Worm (Caenorhabditis elegans) whole organism, mixed stage, embryonic: ENCODE results near the gene oac-3.

ENCODE experiments used
- M03D4.4 ChIP-seq: sonication (generic microtip); optimal IDR thresholded peaks from 2 replicates; lab custom pipeline; 2017; ENCODE audit warnings: mild to moderate bottlenecking, missing genetic modification characterization, missing compliant biosample characterization
- bed-3 ChIP-seq: fragments of 200-800 bp; sonication (Bioruptor generic); optimal IDR thresholded peaks from 3 replicates; lab custom pipeline; 2018; ENCODE audit warnings: mild to moderate bottlenecking, missing genetic modification characterization, moderate library complexity, missing compliant biosample characterization
- blmp-1 ChIP-seq: fragments of 150-350 bp; optimal IDR thresholded peaks from 2 replicates; lab custom pipeline; 2014; ENCODE audit warnings: missing biosample characterization, missing genetic modification characterization
- ceh-39 ChIP-seq: fragments of 150-350 bp; optimal IDR thresholded peaks from 2 replicates; lab custom pipeline; 2014; ENCODE audit warnings: missing biosample characterization, missing genetic modification characterization
- ceh-43 ChIP-seq: fragments of 200-800 bp; sonication (Bioruptor generic); optimal IDR thresholded peaks from 2 replicates; lab custom pipeline; 2018; ENCODE audit warnings: mild to moderate bottlenecking, missing genetic modification characterization, moderate library complexity, missing compliant biosample characterization
- ceh-83 ChIP-seq: fragments of 200-800 bp; sonication (Bioruptor generic); optimal IDR thresholded peaks from 2 replicates; lab custom pipeline; 2018; ENCODE audit warnings: mild to moderate bottlenecking, missing genetic modification characterization, missing compliant biosample characterization
- ces-1 ChIP-seq: fragments of 150-350 bp; optimal IDR thresholded peaks from 2 replicates; lab custom pipeline; 2014; ENCODE audit warnings: missing biosample characterization, missing genetic modification reagents, missing genetic modification characterization
- cnd-1 ChIP-seq: fragments of 200-800 bp; sonication (Bioruptor generic); optimal IDR thresholded peaks from 2 replicates; lab custom pipeline; 2018; ENCODE audit warnings: mild to moderate bottlenecking, missing genetic modification characterization, missing compliant biosample characterization
- drap-1 ChIP-seq: fragments of 200-800 bp; sonication (Bioruptor generic); optimal IDR thresholded peaks from 3 replicates; lab custom pipeline; 2018; ENCODE audit warnings: mild to moderate bottlenecking, missing genetic modification characterization, missing compliant biosample characterization
- elt-1 ChIP-seq: sonication (generic microtip); optimal IDR thresholded peaks from 2 replicates; lab custom pipeline; 2017; ENCODE audit warnings: missing genetic modification characterization, mild to moderate bottlenecking, missing compliant biosample characterization, antibody characterized with exemption, moderate library complexity, borderline replicate concordance; ENCODE audit not compliant: insufficient read depth
- flh-1 ChIP-seq: fragments of 200-800 bp; sonication (Bioruptor generic); optimal IDR thresholded peaks from 2 replicates; lab custom pipeline; 2018; ENCODE audit warnings: mild to moderate bottlenecking, missing genetic modification characterization, moderate library complexity, missing compliant biosample characterization
- ham-2 ChIP-seq: fragments of 200-800 bp; sonication (Bioruptor generic); optimal IDR thresholded peaks from 2 replicates; lab custom pipeline; 2018; ENCODE audit warnings: mild to moderate bottlenecking, missing genetic modification characterization, missing compliant biosample characterization
- hlh-1 ChIP-seq: fragments of 150-350 bp; optimal IDR thresholded peaks from 2 replicates; lab custom pipeline; 2014; ENCODE audit warnings: missing biosample characterization, missing genetic modification reagents, missing genetic modification characterization
- lin-13 ChIP-seq: fragments of 150-350 bp; optimal IDR thresholded peaks from 2 replicates; lab custom pipeline; 2014; ENCODE audit warnings: missing biosample characterization, missing genetic modification characterization
- lin-32 ChIP-seq: fragments of 200-800 bp; sonication (Bioruptor generic); optimal IDR thresholded peaks from 2 replicates; lab custom pipeline; 2018; ENCODE audit warnings: mild to moderate bottlenecking, missing genetic modification characterization, missing compliant biosample characterization
- lsy-2 ChIP-seq: fragments of 150-350 bp; optimal IDR thresholded peaks from 2 replicates; lab custom pipeline; 2014; ENCODE audit warnings: missing biosample characterization, missing genetic modification characterization
- mab-5 ChIP-seq: fragments of 150-350 bp; optimal IDR thresholded peaks from 2 replicates; lab custom pipeline; 2014; ENCODE audit warnings: missing biosample characterization, missing genetic modification characterization
- mep-1 ChIP-seq: fragments of 150-350 bp; optimal IDR thresholded peaks from 2 replicates; lab custom pipeline; 2017; ENCODE audit warnings: missing biosample characterization, missing genetic modification reagents, missing genetic modification characterization, inconsistent platforms
- nhr-12 ChIP-seq: fragments of 150-350 bp; optimal IDR thresholded peaks from 2 replicates; lab custom pipeline; 2014; ENCODE audit warnings: missing biosample characterization, missing genetic modification characterization
- nhr-2 ChIP-seq: fragments of 150-350 bp; optimal IDR thresholded peaks from 2 replicates; lab custom pipeline; 2014; ENCODE audit warnings: missing biosample characterization, missing genetic modification characterization
- nhr-237 ChIP-seq: fragments of 150-350 bp; optimal IDR thresholded peaks from 2 replicates; lab custom pipeline; 2014; ENCODE audit warnings: missing biosample characterization, missing genetic modification characterization
- nhr-28 ChIP-seq: fragments of 150-350 bp; optimal IDR thresholded peaks from 2 replicates; lab custom pipeline; 2014; ENCODE audit warnings: missing biosample characterization, missing genetic modification characterization
- nhr-76 ChIP-seq: sonication (generic microtip); optimal IDR thresholded peaks from 2 replicates; lab custom pipeline; 2017; ENCODE audit warnings: missing biosample characterization, missing genetic modification characterization
- pha-4 ChIP-seq: fragments of 150-350 bp; optimal IDR thresholded peaks from 2 replicates; lab custom pipeline; 2018; ENCODE audit warnings: missing biosample characterization, missing genetic modification reagents, missing genetic modification characterization
- sem-2 ChIP-seq: fragments of 200-800 bp; sonication (Bioruptor generic); optimal IDR thresholded peaks from 2 replicates; lab custom pipeline; 2018; ENCODE audit warnings: mild to moderate bottlenecking, missing genetic modification characterization, missing compliant biosample characterization
- sptf-1 ChIP-seq: sonication (generic microtip); optimal IDR thresholded peaks from 2 replicates; lab custom pipeline; 2017; ENCODE audit warnings: mild to moderate bottlenecking, missing genetic modification characterization, moderate library complexity, missing compliant biosample characterization
- tbx-8 ChIP-seq: fragments of 200-800 bp; sonication (Bioruptor generic); optimal IDR thresholded peaks from 2 replicates; lab custom pipeline; 2018; ENCODE audit warnings: mild to moderate bottlenecking, missing genetic modification characterization, moderate library complexity, missing compliant biosample characterization
- unc-120 ChIP-seq: sonication (generic microtip); optimal IDR thresholded peaks from 2 replicates; lab custom pipeline; 2017; ENCODE audit warnings: missing genetic modification characterization, missing compliant biosample characterization; ENCODE audit not compliant: poor library complexity, severe bottlenecking
- unc-39 ChIP-seq: fragments of 150-350 bp; optimal IDR thresholded peaks from 2 replicates; lab custom pipeline; 2014; ENCODE audit warnings: missing biosample characterization, missing genetic modification characterization
- unc-62 ChIP-seq: fragments of 150-350 bp; optimal IDR thresholded peaks from 2 replicates; lab custom pipeline; 2014; ENCODE audit warnings: missing biosample characterization, missing genetic modification reagents, missing genetic modification characterization
- ztf-11 ChIP-seq: fragments of 150-350 bp; optimal IDR thresholded peaks from 2 replicates; lab custom pipeline; 2014; ENCODE audit warnings: missing biosample characterization, missing genetic modification characterization

Gene oac-3

ce11 chrV:13862505-13862904 is 36.8 kb upstream of the oac-3 start, which contains the start of gene srx-137:
TSS of gene srx-137 (plus strand) at chrV:13862805.
- TF ChIP-seq ces-1 (GFP tag; lab: Kevin White, UChicago), result no peak
- TF ChIP-seq drap-1 (GFP tag; lab: Kevin White, UChicago), result no peak
- TF ChIP-seq cnd-1 (tag; lab: Kevin White, UChicago), result no peak
- no peak for TF ChIP-seq blmp-1 (tag; lab: Kevin White, UChicago)
- TF ChIP-seq unc-62, result no peak
- TF ChIP-seq hlh-1 (tag; lab: Kevin White, UChicago), result no peak
- TF ChIP-seq lsy-2 (tag; lab: Kevin White, UChicago), result no peak
- TF ChIP-seq ham-2 (GFP tag; lab: Kevin White, UChicago), result no peak
- no peak for TF ChIP-seq nhr-76 (tag; lab: Kevin White, UChicago)
- no peak for TF ChIP-seq ceh-83 (GFP tag; lab: Kevin White, UChicago)
- no peak for TF ChIP-seq nhr-12 (tag; lab: Kevin White, UChicago)
- no peak for TF ChIP-seq sptf-1 (tag; lab: Kevin White, UChicago)
- no peak for TF ChIP-seq nhr-2 (tag; lab: Kevin White, UChicago)
- TF ChIP-seq ceh-43, result no peak
- TF ChIP-seq nhr-28 (tag; lab: Kevin White, UChicago), result no peak

DNA sequence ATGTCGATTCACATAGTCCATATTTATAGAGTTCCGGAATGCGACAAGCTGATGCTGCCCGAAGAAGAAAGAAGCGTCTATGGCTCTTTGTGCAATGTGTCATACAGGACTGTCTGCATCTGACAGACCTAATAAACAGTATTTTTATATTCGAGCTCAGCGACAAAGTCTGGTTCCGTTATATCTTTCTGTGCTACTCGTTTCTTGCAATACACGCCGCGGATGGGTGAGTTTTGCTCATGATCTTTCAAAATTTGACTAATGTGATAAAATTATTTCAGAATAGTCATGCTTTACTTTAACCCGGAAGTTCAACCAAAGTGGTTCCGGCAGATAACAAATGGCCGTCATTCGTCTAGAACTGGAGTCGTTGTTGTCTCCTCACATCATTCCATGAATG is 35.6 kb upstream of the oac-3 start:
- TF ChIP-seq ceh-83 (GFP tag; lab: Kevin White, UChicago) (no peak), unc-120 (tag; lab: Kevin White, UChicago) (no peak), sptf-1 (tag; lab: Kevin White, UChicago) (no peak), hlh-1 (tag; lab: Kevin White, UChicago) (no peak), unc-39 (tag; lab: Kevin White, UChicago) (no peak), cnd-1 (tag; lab: Kevin White, UChicago) (no peak), lsy-2 (tag; lab: Kevin White, UChicago) (no peak), nhr-76 (tag; lab: Kevin White, UChicago) (no peak), bed-3 (GFP tag; lab: Kevin White, UChicago) (no peak), unc-62 (no peak), nhr-2 (tag; lab: Kevin White, UChicago) (no peak), M03D4.4 (tag; lab: Kevin White, UChicago) (no peak), ztf-11 (tag; lab: Kevin White, UChicago) (no peak), mab-5 (tag; lab: Kevin White, UChicago) (no peak), drap-1 (GFP tag; lab: Kevin White, UChicago) (no peak), ceh-39 (tag; lab: Kevin White, UChicago) (no peak), mep-1 (tag; lab: Kevin White, UChicago) (no peak), nhr-237 (tag; lab: Kevin White, UChicago) (no peak), ham-2 (GFP tag; lab: Kevin White, UChicago) (no peak), pha-4 (no peak)

- peak; percentile 28 for TF ChIP-seq ham-2 (GFP tag; lab: Kevin White, UChicago)
- no peak for TF ChIP-seq unc-62
- peak; percentile 91 for TF ChIP-seq elt-1 (tag; lab: Kevin White, UChicago)
- no peak for TF ChIP-seq mep-1 (tag; lab: Kevin White, UChicago)
These were observed 33.0 kb upstream of the oac-3 start, which contains the start of gene nhr-175 for ce11 chrV:13866353-13866752. TSS of gene nhr-175 (plus strand) at chrV:13866691.

- TF ChIP-seq ceh-43 (peak; percentile 5), cnd-1 (tag; lab: Kevin White, UChicago) (peak; percentile 58), ceh-83 (GFP tag; lab: Kevin White, UChicago) (peak; percentile 31), tbx-8 (GFP tag; lab: Kevin White, UChicago) (peak; percentile 11), sem-2 (peak; percentile 46), drap-1 (GFP tag; lab: Kevin White, UChicago) (peak; percentile 50)
These were observed 30.4 kb upstream of the oac-3 start for ce11 chrV:13868886-13869285.

ce11 chrV:13869551-13869950 is 29.8 kb upstream of the oac-3 start:
- TF ChIP-seq ces-1 (GFP tag; lab: Kevin White, UChicago) (no peak), hlh-1 (tag; lab: Kevin White, UChicago) (no peak), drap-1 (GFP tag; lab: Kevin White, UChicago) (no peak), sem-2 (no peak), lin-32 (GFP tag; lab: Kevin White, UChicago) (no peak), lin-13 (tag; lab: Kevin White, UChicago) (no peak), bed-3 (GFP tag; lab: Kevin White, UChicago) (no peak), nhr-12 (tag; lab: Kevin White, UChicago) (no peak), pha-4 (no peak), M03D4.4 (tag; lab: Kevin White, UChicago) (no peak), nhr-76 (tag; lab: Kevin White, UChicago) (no peak), unc-39 (tag; lab: Kevin White, UChicago) (no peak), unc-62 (no peak), flh-1 (GFP tag; lab: Kevin White, UChicago) (no peak), ceh-43 (no peak)
